Worm (Caenorhabditis elegans): ENCODE data around the gene mai-1.

The mai-1 gene

ce11 chrX:3102817-3103216 is 13.6 kb downstream of the mai-1 start:
- peak in 1 of 2 experiments; percentile 17 for TF ChIP-seq lsy-2 (tag; optimal IDR thresholded peaks at IDR 0.05)
- peak; percentile 22 for TF ChIP-seq nhr-129 (tag; optimal IDR thresholded peaks at IDR 0.05)
- TF ChIP-seq crh-2 (tag; optimal IDR thresholded peaks at IDR 0.05): peak; percentile 52
- no peak for TF ChIP-seq nhr-12 (tag; optimal IDR thresholded peaks at IDR 0.05)
- TF ChIP-seq egl-27 (tag; optimal IDR thresholded peaks at IDR 0.05): no peak
- TF ChIP-seq lin-11 (tag; optimal IDR thresholded peaks at IDR 0.05): peak; percentile 20
- no peak for TF ChIP-seq aly-2 (tag; optimal IDR thresholded peaks at IDR 0.05)
- no peak for TF ChIP-seq ztf-1 (GFP tag; conservative IDR thresholded peaks at IDR 0.05)
- TF ChIP-seq fos-1 (tag; optimal IDR thresholded peaks at IDR 0.05): peak; percentile 15
- peak; percentile 31 for TF ChIP-seq C34F6.9 (tag; optimal IDR thresholded peaks at IDR 0.05)

ce11 chrX:3102165-3102564 is 14.2 kb downstream of the mai-1 start, which contains the start of gene ztf-13:
Gene ztf-13 (minus strand): TSS chrX:3102175.
- no peak for TF ChIP-seq peb-1 (tag; optimal IDR thresholded peaks at IDR 0.05)
- peak; percentile 40 for TF ChIP-seq crh-2 (tag; optimal IDR thresholded peaks at IDR 0.05)
- TF ChIP-seq egl-27 (tag; optimal IDR thresholded peaks at IDR 0.05): peak; percentile 52
- TF ChIP-seq nhr-6 (tag; optimal IDR thresholded peaks at IDR 0.05): no peak
- TF ChIP-seq ama-1 (optimal IDR thresholded peaks at IDR 0.05): no peak
- TF ChIP-seq C34F6.9 (tag; optimal IDR thresholded peaks at IDR 0.05): peak; percentile 27
- peak; percentile 6 for TF ChIP-seq gmeb-1 (tag; optimal IDR thresholded peaks at IDR 0.05)
- TF ChIP-seq fos-1 (tag; optimal IDR thresholded peaks at IDR 0.05): peak; percentile 57
- no peak for TF ChIP-seq nhr-21 (tag; optimal IDR thresholded peaks at IDR 0.05)
- TF ChIP-seq sma-9 (GFP tag; optimal IDR thresholded peaks at IDR 0.05): peak; percentile 52
- TF ChIP-seq sma-9 (tag; optimal IDR thresholded peaks at IDR 0.05): no peak
- peak in 1 of 2 experiments; percentile 41 for TF ChIP-seq lsy-2 (tag; optimal IDR thresholded peaks at IDR 0.05)
- no peak for TF ChIP-seq skn-1 (tag; optimal IDR thresholded peaks at IDR 0.05)
- TF ChIP-seq nhr-129 (tag; optimal IDR thresholded peaks at IDR 0.05): peak; percentile 18
- peak; percentile 22 for TF ChIP-seq F13H6.1 (tag; optimal IDR thresholded peaks at IDR 0.05)
- peak; percentile 44 for TF ChIP-seq blmp-1 (tag; optimal IDR thresholded peaks at IDR 0.05; ENCODE audit: insufficient read depth)
- no peak for TF ChIP-seq mdl-1 (tag; optimal IDR thresholded peaks at IDR 0.05)
- no peak for TF ChIP-seq nhr-11 (tag; optimal IDR thresholded peaks at IDR 0.05)

ce11 chrX:3101562-3101961 is 14.8 kb downstream of the mai-1 start:
- TF ChIP-seq lin-39 (tag; optimal IDR thresholded peaks at IDR 0.05) (no peak), snpc-4 (tag; optimal IDR thresholded peaks at IDR 0.05) (no peak), nhr-12 (tag; optimal IDR thresholded peaks at IDR 0.05) (no peak), zag-1 (tag; optimal IDR thresholded peaks at IDR 0.05) (no peak), ztf-1 (GFP tag; conservative IDR thresholded peaks at IDR 0.05) (no peak), fos-1 (tag; optimal IDR thresholded peaks at IDR 0.05) (peak; percentile 48), gmeb-1 (tag; optimal IDR thresholded peaks at IDR 0.05) (no peak), nhr-129 (tag; optimal IDR thresholded peaks at IDR 0.05) (peak; percentile 16), elt-1 (tag; optimal IDR thresholded peaks at IDR 0.05) (no peak), C34F6.9 (tag; optimal IDR thresholded peaks at IDR 0.05) (peak; percentile 22), unc-39 (tag; optimal IDR thresholded peaks at IDR 0.05) (no peak), ama-1 (optimal IDR thresholded peaks at IDR 0.05) (no peak), elt-3 (tag; optimal IDR thresholded peaks at IDR 0.05) (no peak), egl-27 (tag; optimal IDR thresholded peaks at IDR 0.05) (no peak), lsy-2 (tag; optimal IDR thresholded peaks at IDR 0.05) (no peak), lin-11 (tag; optimal IDR thresholded peaks at IDR 0.05) (no peak)

- TF ChIP-seq ama-1 (optimal IDR thresholded peaks at IDR 0.05) (peak; percentile 43), ZK546.5 (tag; optimal IDR thresholded peaks at IDR 0.05) (no peak), ztf-4 (tag; optimal IDR thresholded peaks at IDR 0.05) (peak; percentile 77), lin-13 (GFP tag; optimal IDR thresholded peaks at IDR 0.05) (peak; percentile 87), gmeb-1 (tag; optimal IDR thresholded peaks at IDR 0.05) (peak; percentile 84), mbf-1 (tag; optimal IDR thresholded peaks at IDR 0.05) (no peak), ceh-82 (tag; optimal IDR thresholded peaks at IDR 0.05) (no peak), peb-1 (tag; optimal IDR thresholded peaks at IDR 0.05) (no peak), nhr-12 (tag; optimal IDR thresholded peaks at IDR 0.05) (peak; percentile 56), R02D3.7 (tag; optimal IDR thresholded peaks at IDR 0.05) (peak; percentile 39), nhr-25 (tag; optimal IDR thresholded peaks at IDR 0.05) (peak; percentile 88), mdl-1 (tag; optimal IDR thresholded peaks at IDR 0.05) (peak in 1 of 2 experiments; percentile 38), unc-55 (GFP tag; optimal IDR thresholded peaks at IDR 0.05) (peak; percentile 94), nhr-23 (tag; optimal IDR thresholded peaks at IDR 0.05) (no peak), sem-4 (tag; optimal IDR thresholded peaks at IDR 0.05) (peak; percentile 81), egl-27 (tag; optimal IDR thresholded peaks at IDR 0.05) (peak; percentile 82), blmp-1 (tag; optimal IDR thresholded peaks at IDR 0.05; ENCODE audit: insufficient read depth) (peak; percentile 37), alr-1 (tag; optimal IDR thresholded peaks at IDR 0.05) (no peak), sma-9 (GFP tag; optimal IDR thresholded peaks at IDR 0.05) (peak; percentile 91), sma-9 (tag; optimal IDR thresholded peaks at IDR 0.05) (no peak), nhr-129 (tag; optimal IDR thresholded peaks at IDR 0.05) (peak; percentile 85), unc-39 (tag; optimal IDR thresholded peaks at IDR 0.05) (no peak), nhr-10 (tag; optimal IDR thresholded peaks at IDR 0.05) (peak; percentile 22), nhr-21 (tag; optimal IDR thresholded peaks at IDR 0.05) (peak; percentile 79), lsy-2 (tag; optimal IDR thresholded peaks at IDR 0.05) (peak; percentile 80 to 92), nhr-6 (tag; optimal IDR thresholded peaks at IDR 0.05) (peak; percentile 83), sma-3 (GFP tag; optimal IDR thresholded peaks at IDR 0.05) (peak; percentile 85), crh-2 (tag; optimal IDR thresholded peaks at IDR 0.05) (peak; percentile 90), F13H6.1 (tag; optimal IDR thresholded peaks at IDR 0.05) (peak; percentile 90), skn-1 (tag; optimal IDR thresholded peaks at IDR 0.05) (peak; percentile 50), elt-1 (tag; optimal IDR thresholded peaks at IDR 0.05) (no peak), unc-62 (GFP tag; optimal IDR thresholded peaks at IDR 0.05) (no peak), C34F6.9 (tag; optimal IDR thresholded peaks at IDR 0.05) (peak; percentile 97), aly-2 (tag; optimal IDR thresholded peaks at IDR 0.05) (no peak), lin-11 (tag; optimal IDR thresholded peaks at IDR 0.05) (peak; percentile 57), elt-3 (tag; optimal IDR thresholded peaks at IDR 0.05) (no peak), ztf-1 (GFP tag; conservative IDR thresholded peaks at IDR 0.05) (no peak), zag-1 (tag; optimal IDR thresholded peaks at IDR 0.05) (peak; percentile 23)
Measured at ce11 chrX:3099832-3100231, 16.6 kb downstream of the mai-1 start, which contains the start of gene sec-3. Gene sec-3 (minus strand): TSS chrX:3099852.
